Fruit fly (Drosophila melanogaster) whole organism, embryonic: ENCODE data around the gene CG43672.

Experiments
- Awh ChIP-seq: fragments of 200-800 bp; sonication (Bioruptor generic); IDR thresholded peaks from 2 replicates; pipeline ENCODE4, ENCODE4 v1.3.6; 2022; ENCODE audit warnings: missing biosample characterization, missing genetic modification characterization
- BtbVII ChIP-seq: fragments of 200-800 bp; sonication (Bioruptor generic); optimal IDR thresholded peaks from 3 replicates; lab custom pipeline; 2017; ENCODE audit warnings: missing biosample characterization, mild to moderate bottlenecking, missing genetic modification characterization
- CG10321 ChIP-seq: fragments of 200-800 bp; sonication (Bioruptor generic); IDR thresholded peaks from 2 replicates; pipeline ENCODE4 v1.3.6; 2022; ENCODE audit warnings: missing biosample characterization, missing genetic modification characterization
- CG10543 ChIP-seq: fragments of 200-800 bp; sonication (Bioruptor generic); optimal IDR thresholded peaks from 3 replicates; lab custom pipeline; 2017; ENCODE audit warnings: missing biosample characterization, mild to moderate bottlenecking, missing genetic modification characterization, moderate library complexity
- CG10959 ChIP-seq: fragments of 200-800 bp; sonication (Bioruptor generic); IDR thresholded peaks from 2 replicates; pipeline ENCODE4 v1.3.6; 2022; ENCODE audit warnings: missing biosample characterization, missing genetic modification characterization
- CG11093 ChIP-seq: fragments of 200-800 bp; sonication (Bioruptor generic); IDR thresholded peaks from 3 replicates; pipeline ENCODE4 v1.3.6; 2022; ENCODE audit warnings: missing biosample characterization, missing genetic modification characterization
- CG11398 ChIP-seq: fragments of 200-800 bp; sonication (Bioruptor generic); optimal IDR thresholded peaks from 2 replicates; lab custom pipeline; 2016; ENCODE audit warnings: missing biosample characterization, missing genetic modification characterization
- CG13287 ChIP-seq: fragments of 200-800 bp; sonication (Bioruptor generic); IDR thresholded peaks from 2 replicates; pipeline ENCODE4 v1.3.6; 2022; ENCODE audit warnings: missing biosample characterization, missing genetic modification characterization; ENCODE audit not compliant: partially characterized antibody
- CG15269 ChIP-seq: fragments of 200-800 bp; sonication (Bioruptor generic); optimal IDR thresholded peaks from 2 replicates; lab custom pipeline; 2018; ENCODE audit warnings: missing biosample characterization, mild to moderate bottlenecking, missing genetic modification characterization, moderate library complexity
- CG1529 ChIP-seq: fragments of 200-800 bp; sonication (Bioruptor generic); optimal IDR thresholded peaks from 3 replicates; lab custom pipeline; 2018; ENCODE audit warnings: missing biosample characterization, missing genetic modification characterization
- CG15514 ChIP-seq: fragments of 200-800 bp; sonication (Bioruptor generic); optimal IDR thresholded peaks from 3 replicates; lab custom pipeline; 2017; ENCODE audit warnings: missing biosample characterization, missing genetic modification characterization, mild to moderate bottlenecking, moderate library complexity, missing genetic modification reagents
- CG16863 ChIP-seq: fragments of 200-800 bp; sonication (Bioruptor generic); optimal IDR thresholded peaks from 3 replicates; lab custom pipeline; 2016; ENCODE audit warnings: missing biosample characterization, missing genetic modification characterization
- CG3726 ChIP-seq: fragments of 200-800 bp; sonication (Bioruptor generic); IDR thresholded peaks from 3 replicates; pipeline ENCODE4, ENCODE4 v1.3.6; 2022; ENCODE audit warnings: missing biosample characterization, missing genetic modification characterization
- CG4730 ChIP-seq: fragments of 200-800 bp; sonication (Bioruptor generic); IDR thresholded peaks from 2 replicates; pipeline ENCODE4 v1.3.6; 2022; ENCODE audit warnings: missing biosample characterization, missing genetic modification characterization
- CG5953 ChIP-seq: fragments of 200-800 bp; sonication (Bioruptor generic); IDR thresholded peaks from 2 replicates; pipeline ENCODE4 v1.3.6; 2022; ENCODE audit warnings: missing biosample characterization, missing genetic modification characterization
- CG6272 ChIP-seq: fragments of 200-800 bp; sonication (Bioruptor generic); IDR thresholded peaks from 2 replicates; pipeline ENCODE4 v1.3.6; 2022; ENCODE audit warnings: missing biosample characterization, missing genetic modification characterization
- D19B ChIP-seq: fragments of 200-800 bp; sonication (Bioruptor generic); optimal IDR thresholded peaks from 2 replicates; lab custom pipeline; 2017; ENCODE audit warnings: missing biosample characterization, mild to moderate bottlenecking, missing genetic modification characterization
- Dp ChIP-seq: fragments of 200-800 bp; sonication (Bioruptor generic); optimal IDR thresholded peaks from 2 replicates; lab custom pipeline; 2018; ENCODE audit warnings: missing biosample characterization, mild to moderate bottlenecking, missing genetic modification characterization, moderate library complexity
- Dref ChIP-seq: fragments of 200-800 bp; sonication (Bioruptor generic); IDR thresholded peaks from 2 replicates; pipeline ENCODE4 v1.3.6; 2022; ENCODE audit warnings: missing biosample characterization, missing genetic modification characterization
- Fer3 ChIP-seq: fragments of 200-800 bp; sonication (Bioruptor generic); optimal IDR thresholded peaks from 2 replicates; lab custom pipeline; 2018; ENCODE audit warnings: missing biosample characterization, mild to moderate bottlenecking, missing genetic modification characterization, moderate library complexity
- Lim3 ChIP-seq: fragments of 200-800 bp; sonication (Bioruptor generic); IDR thresholded peaks from 2 replicates; pipeline ENCODE4 v1.3.6; 2022; ENCODE audit warnings: missing biosample characterization, missing genetic modification characterization
- Mrtf ChIP-seq: fragments of 200-800 bp; sonication (Bioruptor generic); IDR thresholded peaks from 3 replicates; pipeline ENCODE4 v1.3.6; 2022; ENCODE audit warnings: missing biosample characterization, missing genetic modification characterization
- Oli ChIP-seq: fragments of 200-800 bp; sonication (Bioruptor generic); optimal IDR thresholded peaks from 2 replicates; lab custom pipeline; 2018; ENCODE audit warnings: missing biosample characterization, mild to moderate bottlenecking, missing genetic modification characterization, moderate library complexity
- Optix ChIP-seq: fragments of 200-800 bp; sonication (Bioruptor generic); IDR thresholded peaks from 3 replicates; pipeline ENCODE4 v1.3.6; 2022; ENCODE audit warnings: missing biosample characterization, missing genetic modification characterization
- Rx ChIP-seq: fragments of 200-800 bp; sonication (Bioruptor generic); IDR thresholded peaks from 2 replicates; pipeline ENCODE4 v1.3.6; 2022; ENCODE audit warnings: missing biosample characterization, missing genetic modification characterization
- Scr ChIP-seq: fragments of 200-800 bp; sonication (Bioruptor generic); IDR thresholded peaks from 2 replicates; pipeline ENCODE4 v1.3.6; 2022; ENCODE audit warnings: missing biosample characterization, missing genetic modification characterization; ENCODE audit not compliant: partially characterized antibody
- Trl ChIP-seq, 3 experiments: fragments of >200 bp in 2 of 3; fragments of 200-800 bp in 1 of 3; sonication (Bioruptor generic) in 1 of 3; optimal IDR thresholded peaks; 2 replicates in 1 of 3; 3 replicates in 2 of 3; lab custom pipeline; 2016 to 2017; ENCODE audit warnings: missing biosample characterization in 1 of 3, missing genetic modification characterization in 1 of 3
- abd-A ChIP-seq: fragments of 200-800 bp; sonication (Bioruptor generic); optimal IDR thresholded peaks from 3 replicates; lab custom pipeline; 2019; ENCODE audit warnings: missing biosample characterization, mild to moderate bottlenecking, missing genetic modification characterization, moderate library complexity
- az2 ChIP-seq: fragments of 200-800 bp; sonication (Bioruptor generic); optimal IDR thresholded peaks from 3 replicates; lab custom pipeline; 2016; ENCODE audit warnings: missing biosample characterization, missing genetic modification characterization
- bbx ChIP-seq: fragments of 200-800 bp; sonication (Bioruptor generic); IDR thresholded peaks from 2 replicates; pipeline ENCODE4 v1.3.6; 2022; ENCODE audit warnings: missing biosample characterization, missing genetic modification characterization; ENCODE audit not compliant: partially characterized antibody
- chn ChIP-seq: fragments of 200-800 bp; sonication (Bioruptor generic); optimal IDR thresholded peaks from 2 replicates; lab custom pipeline; 2016; ENCODE audit warnings: missing biosample characterization, missing genetic modification characterization
- corto ChIP-seq: fragments of 200-800 bp; sonication (Bioruptor generic); optimal IDR thresholded peaks from 2 replicates; lab custom pipeline; 2016; ENCODE audit warnings: missing biosample characterization, mild to moderate bottlenecking, missing genetic modification characterization, moderate library complexity
- da ChIP-seq: fragments of 200-800 bp; sonication (Bioruptor generic); optimal IDR thresholded peaks from 2 replicates; lab custom pipeline; 2016; ENCODE audit warnings: missing biosample characterization, missing genetic modification characterization
- disco-r ChIP-seq: fragments of 200-800 bp; sonication (Bioruptor generic); optimal IDR thresholded peaks from 2 replicates; lab custom pipeline; 2016; ENCODE audit warnings: missing biosample characterization, missing genetic modification characterization
- ftz-f1 ChIP-seq: fragments of 200-800 bp; sonication (Bioruptor generic); optimal IDR thresholded peaks from 2 replicates; lab custom pipeline; 2016; ENCODE audit warnings: missing biosample characterization, missing genetic modification characterization
- mirr ChIP-seq: fragments of 200-800 bp; sonication (Bioruptor generic); optimal IDR thresholded peaks from 3 replicates; lab custom pipeline; 2018; ENCODE audit warnings: missing biosample characterization, mild to moderate bottlenecking, missing genetic modification characterization
- pfk ChIP-seq: fragments of 200-800 bp; sonication (Bioruptor generic); optimal IDR thresholded peaks from 2 replicates; lab custom pipeline; 2018; ENCODE audit warnings: missing biosample characterization, mild to moderate bottlenecking, missing genetic modification characterization, moderate library complexity
- phol ChIP-seq: fragments of 200-800 bp; sonication (Bioruptor generic); optimal IDR thresholded peaks from 3 replicates; lab custom pipeline; 2018; ENCODE audit warnings: missing biosample characterization, mild to moderate bottlenecking, missing genetic modification characterization, moderate library complexity
- pzg ChIP-seq: fragments of 200-800 bp; sonication (Bioruptor generic); optimal IDR thresholded peaks from 3 replicates; lab custom pipeline; 2018; ENCODE audit warnings: missing biosample characterization, mild to moderate bottlenecking, missing genetic modification characterization, moderate library complexity
- repo ChIP-seq: fragments of 200-800 bp; sonication (Bioruptor generic); optimal IDR thresholded peaks from 2 replicates; lab custom pipeline; 2016; ENCODE audit warnings: missing biosample characterization, missing genetic modification characterization
- salm ChIP-seq: fragments of 200-800 bp; sonication (Bioruptor generic); optimal IDR thresholded peaks from 2 replicates; lab custom pipeline; 2018; ENCODE audit warnings: missing biosample characterization, mild to moderate bottlenecking, missing genetic modification characterization
- shn ChIP-seq: fragments of 200-800 bp; sonication (Bioruptor generic); optimal IDR thresholded peaks from 3 replicates; lab custom pipeline; 2016; ENCODE audit warnings: missing biosample characterization, missing genetic modification characterization
- sim ChIP-seq: fragments of 200-800 bp; sonication (Bioruptor generic); IDR thresholded peaks from 2 replicates; pipeline ENCODE4 v1.3.6; 2022; ENCODE audit warnings: missing biosample characterization, missing genetic modification characterization
- stwl ChIP-seq: fragments of 200-800 bp; sonication (Bioruptor generic); optimal IDR thresholded peaks from 3 replicates; lab custom pipeline; 2018; ENCODE audit warnings: missing biosample characterization, mild to moderate bottlenecking, missing genetic modification characterization, moderate library complexity
- tgo ChIP-seq: fragments of 200-800 bp; sonication (Bioruptor generic); IDR thresholded peaks from 3 replicates; pipeline ENCODE4 v1.3.6; 2022; ENCODE audit warnings: missing biosample characterization, missing genetic modification characterization
- tio ChIP-seq: fragments of 200-800 bp; sonication (Bioruptor generic); optimal IDR thresholded peaks from 2 replicates; lab custom pipeline; 2017; ENCODE audit warnings: missing biosample characterization, missing genetic modification characterization, inconsistent platforms
- tll ChIP-seq, 2 experiments: fragments of 200-800 bp in 1 of 2; fragments of >200 bp in 1 of 2; sonication (Bioruptor generic) in 1 of 2; optimal IDR thresholded peaks; 2 replicates each; lab custom pipeline; 2017 to 2019; ENCODE audit warnings: missing biosample characterization in 2 of 2, missing genetic modification characterization in 2 of 2, mild to moderate bottlenecking in 1 of 2, moderate library complexity in 1 of 2
- tna ChIP-seq: fragments of 200-800 bp; sonication (Bioruptor generic); IDR thresholded peaks from 2 replicates; pipeline ENCODE4 v1.3.6; 2022; ENCODE audit warnings: missing biosample characterization, missing genetic modification characterization; ENCODE audit not compliant: partially characterized antibody
- toy ChIP-seq: fragments of 200-800 bp; sonication (Bioruptor generic); IDR thresholded peaks from 2 replicates; pipeline ENCODE4 v1.3.6; 2022; ENCODE audit warnings: missing biosample characterization, missing genetic modification characterization
- ttk ChIP-seq: fragments of 200-800 bp; sonication (Bioruptor generic); IDR thresholded peaks from 2 replicates; pipeline ENCODE4 v2.1.2; 2022; ENCODE audit warnings: missing biosample characterization, missing genetic modification characterization
- unpg ChIP-seq: fragments of 200-800 bp; sonication (Bioruptor generic); optimal IDR thresholded peaks from 3 replicates; lab custom pipeline; 2018; ENCODE audit warnings: missing biosample characterization, mild to moderate bottlenecking, missing genetic modification characterization, moderate library complexity

The CG43672 gene

DNA sequence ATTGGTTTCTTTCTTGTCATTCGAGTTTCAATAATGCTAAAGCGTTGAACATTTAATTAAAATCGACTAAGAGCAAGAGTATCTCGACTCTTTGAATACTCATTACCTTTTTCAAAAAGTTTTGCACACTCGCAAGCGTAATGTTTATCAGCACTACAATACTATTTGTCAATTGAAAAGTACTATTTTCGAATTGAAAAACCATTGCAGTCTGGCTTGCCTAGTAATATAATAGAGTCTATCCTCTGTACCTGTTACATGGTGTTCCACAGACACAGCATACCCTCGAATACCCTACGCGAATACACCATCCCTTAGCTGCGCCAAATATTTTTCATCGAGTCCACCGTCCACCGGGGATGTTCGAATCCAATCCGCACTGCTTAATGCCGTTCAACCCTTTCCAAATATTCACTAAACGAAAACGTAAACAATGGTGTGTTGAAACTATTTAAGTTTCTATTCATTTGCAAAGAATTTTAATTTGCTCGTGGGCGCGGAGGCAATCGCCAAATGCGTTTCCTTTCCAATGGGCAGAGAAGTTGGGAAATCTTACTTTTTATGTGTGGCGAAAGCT, 45.9 kb downstream of the CG43672 start (continued):
- TF ChIP-seq abd-A (tag; lab: Kevin White, UChicago) (no peak), bbx (GFP tag; lab: Robert Waterston, UW) (no peak), ttk (GFP tag; lab: Robert Waterston, UW) (no peak), corto (GFP tag; lab: Kevin White, UChicago) (no peak), Fer3 (tag; lab: Kevin White, UChicago) (no peak), az2 (no peak), Scr (GFP tag; lab: Robert Waterston, UW) (no peak), toy (GFP tag; lab: Robert Waterston, UW) (no peak), tna (no peak), tll (GFP tag; optimal IDR thresholded peaks at IDR 0.05; lab: Kevin White, UChicago) (no peak), Oli (tag; lab: Kevin White, UChicago) (no peak), CG10321 (GFP tag; lab: Robert Waterston, UW) (no peak), Mrtf (no peak), D19B (GFP tag; lab: Kevin White, UChicago) (peak; percentile 90), CG5953 (GFP tag; lab: Robert Waterston, UW) (no peak), CG11093 (GFP tag; lab: Robert Waterston, UW) (no peak), CG1529 (GFP tag; lab: Kevin White, UChicago) (no peak), Trl (optimal IDR thresholded peaks at IDR 0.05; lab: Kevin White, UChicago) (no peak), Trl (GFP tag; optimal IDR thresholded peaks at IDR 0.05; lab: Kevin White, UChicago) (no peak), mirr (GFP tag; lab: Kevin White, UChicago) (no peak), tgo (no peak), Lim3 (GFP tag; lab: Robert Waterston, UW) (no peak), Optix (GFP tag; lab: Robert Waterston, UW) (no peak), CG10959 (GFP tag; lab: Robert Waterston, UW) (no peak), CG11398 (GFP tag; lab: Kevin White, UChicago) (no peak), BtbVII (GFP tag; lab: Kevin White, UChicago) (no peak), shn (no peak), CG15269 (tag; lab: Kevin White, UChicago) (no peak), stwl (no peak), ftz-f1 (GFP tag; lab: Kevin White, UChicago) (no peak), da (GFP tag; lab: Kevin White, UChicago) (no peak), repo (no peak), pfk (no peak), Dref (no peak), sim (GFP tag; lab: Robert Waterston, UW) (no peak), Awh (GFP tag; lab: Robert Waterston, UW) (no peak), CG13287 (no peak), pzg (GFP tag; lab: Kevin White, UChicago) (no peak), tio (GFP tag; lab: Kevin White, UChicago) (no peak), Dp (GFP tag; lab: Kevin White, UChicago) (no peak), phol (tag; lab: Kevin White, UChicago) (peak; percentile 42), CG4730 (GFP tag; lab: Robert Waterston, UW) (no peak), disco-r (GFP tag; lab: Kevin White, UChicago) (no peak), Rx (no peak), salm (tag; lab: Kevin White, UChicago) (no peak), CG6272 (GFP tag; lab: Robert Waterston, UW) (no peak), CG15514 (GFP tag; lab: Kevin White, UChicago) (no peak), chn (peak; percentile 25), CG10543 (GFP tag; lab: Kevin White, UChicago) (no peak), unpg (GFP tag; lab: Kevin White, UChicago) (no peak), CG3726 (GFP tag; lab: Robert Waterston, UW) (no peak), CG16863 (GFP tag; lab: Kevin White, UChicago) (no peak)
